Worm (Caenorhabditis elegans) whole organism, L1 larva: ENCODE measurements around the gene F09E10.7.
A peak's percentile ranks its signal among the peaks of the same experiment; 100 is the strongest.

Experiments
- F16B12.6 ChIP-seq: fragments of 150-350 bp; optimal IDR thresholded peaks from 2 replicates; lab custom pipeline; 2014; ENCODE audit warnings: missing biosample characterization, missing genetic modification characterization
- Y116A8C.19 ChIP-seq: sonication (generic microtip); optimal IDR thresholded peaks from 2 replicates; lab custom pipeline; 2016; ENCODE audit warnings: missing compliant biosample characterization, missing genetic modification characterization, borderline replicate concordance
- aha-1 ChIP-seq: fragments of 150-350 bp; optimal IDR thresholded peaks from 2 replicates; lab custom pipeline; 2014; ENCODE audit warnings: missing biosample characterization, missing genetic modification characterization
- alr-1 ChIP-seq: fragments of 200-800 bp; sonication (Bioruptor generic); optimal IDR thresholded peaks from 2 replicates; lab custom pipeline; 2018; ENCODE audit warnings: borderline replicate concordance, mild to moderate bottlenecking, missing genetic modification characterization, missing compliant biosample characterization
- blmp-1 ChIP-seq: fragments of 150-350 bp; optimal IDR thresholded peaks from 2 replicates; lab custom pipeline; 2014; ENCODE audit warnings: missing biosample characterization, missing genetic modification characterization
- ceh-63 ChIP-seq: fragments of 200-800 bp; sonication (Bioruptor generic); optimal IDR thresholded peaks from 2 replicates; lab custom pipeline; 2018; ENCODE audit warnings: mild to moderate bottlenecking, missing genetic modification characterization, missing compliant biosample characterization
- ceh-88 ChIP-seq: fragments of 200-800 bp; sonication (Bioruptor generic); IDR thresholded peaks from 2 replicates; pipeline ENCODE4 v1.3.6; 2022; ENCODE audit warnings: missing genetic modification characterization, missing compliant biosample characterization
- ceh-90 ChIP-seq: sonication (generic microtip); optimal IDR thresholded peaks from 2 replicates; lab custom pipeline; 2016; ENCODE audit warnings: missing genetic modification characterization, missing compliant biosample characterization
- ces-1 ChIP-seq: fragments of 150-350 bp; optimal IDR thresholded peaks from 2 replicates; lab custom pipeline; 2014; ENCODE audit warnings: missing biosample characterization, missing genetic modification reagents, missing genetic modification characterization
- dpl-1 ChIP-seq, 3 experiments: fragments of 150-350 bp in 2 of 3; sonication (generic microtip) in 1 of 3; optimal IDR thresholded peaks; 2 replicates each; lab custom pipeline; 2014 to 2017; ENCODE audit warnings: missing biosample characterization in 3 of 3, missing genetic modification characterization in 3 of 3, missing genetic modification reagents in 3 of 3
- dsc-1 ChIP-seq: sonication (generic microtip); optimal IDR thresholded peaks from 2 replicates; lab custom pipeline; 2016; ENCODE audit warnings: mild to moderate bottlenecking, missing genetic modification characterization, missing compliant biosample characterization
- efl-1 ChIP-seq, 4 experiments: fragments of 150-350 bp; optimal IDR thresholded peaks in 3 of 4; peaks in 1 of 4; 1 replicate in 1 of 4; 2 replicates in 3 of 4; lab custom pipeline; 2014; ENCODE audit warnings: missing biosample characterization in 2 of 4, missing genetic modification characterization in 2 of 4, missing genetic modification reagents in 2 of 4
- efl-3 ChIP-seq: fragments of 200-800 bp; sonication (Bioruptor generic); optimal IDR thresholded peaks from 2 replicates; lab custom pipeline; 2018; ENCODE audit warnings: mild to moderate bottlenecking, missing genetic modification characterization, missing compliant biosample characterization
- fos-1 ChIP-seq: fragments of 150-350 bp; optimal IDR thresholded peaks from 2 replicates; lab custom pipeline; 2014; ENCODE audit warnings: missing biosample characterization, missing genetic modification characterization
- hlh-17 ChIP-seq: fragments of 200-800 bp; sonication (Bioruptor generic); optimal IDR thresholded peaks from 2 replicates; lab custom pipeline; 2018; ENCODE audit warnings: missing genetic modification characterization, mild to moderate bottlenecking, missing compliant biosample characterization, moderate library complexity, borderline replicate concordance
- hpl-2 ChIP-seq: fragments of 150-350 bp; optimal IDR thresholded peaks from 2 replicates; lab custom pipeline; 2014; ENCODE audit warnings: missing biosample characterization, missing genetic modification reagents, missing genetic modification characterization
- irx-1 ChIP-seq: sonication (generic microtip); optimal IDR thresholded peaks from 2 replicates; lab custom pipeline; 2016; ENCODE audit warnings: missing genetic modification characterization, missing compliant biosample characterization
- isw-1 ChIP-seq: fragments of 200-800 bp; sonication (Bioruptor generic); IDR thresholded peaks from 2 replicates; pipeline ENCODE4 v1.3.6; 2022; ENCODE audit warnings: missing genetic modification characterization, missing compliant biosample characterization
- lin-13 ChIP-seq: fragments of 150-350 bp; optimal IDR thresholded peaks from 2 replicates; lab custom pipeline; 2014; ENCODE audit warnings: missing biosample characterization, missing genetic modification reagents, missing genetic modification characterization
- lin-14 ChIP-seq: fragments of 200-800 bp; sonication (Bioruptor generic); optimal IDR thresholded peaks from 2 replicates; lab custom pipeline; 2018; ENCODE audit warnings: mild to moderate bottlenecking, missing genetic modification characterization, moderate library complexity, missing compliant biosample characterization
- lin-39 ChIP-seq: fragments of 150-350 bp; optimal IDR thresholded peaks from 2 replicates; lab custom pipeline; 2014; ENCODE audit warnings: missing biosample characterization, missing genetic modification reagents, missing genetic modification characterization
- lir-3 ChIP-seq: sonication (generic microtip); optimal IDR thresholded peaks from 2 replicates; lab custom pipeline; 2016; ENCODE audit warnings: mild to moderate bottlenecking, missing genetic modification characterization, moderate library complexity, missing compliant biosample characterization; ENCODE audit not compliant: poor library complexity
- mab-9 ChIP-seq: fragments of 200-800 bp; sonication (Bioruptor generic); IDR thresholded peaks from 2 replicates; pipeline ENCODE4 v1.3.6; 2022; ENCODE audit warnings: missing genetic modification reagents, missing genetic modification characterization, missing compliant biosample characterization
- mdl-1 ChIP-seq, 2 experiments: fragments of 150-350 bp; optimal IDR thresholded peaks; 2 replicates each; lab custom pipeline; 2014 to 2017; ENCODE audit warnings: missing biosample characterization in 2 of 2, missing genetic modification characterization in 2 of 2, inconsistent platforms in 1 of 2
- mef-2 ChIP-seq: fragments of 150-350 bp; optimal IDR thresholded peaks from 2 replicates; lab custom pipeline; 2014; ENCODE audit warnings: missing biosample characterization, missing genetic modification characterization
- mep-1 ChIP-seq: fragments of 150-350 bp; optimal IDR thresholded peaks from 2 replicates; lab custom pipeline; 2014; ENCODE audit warnings: missing biosample characterization, missing genetic modification characterization
- nhr-11 ChIP-seq: fragments of 150-350 bp; optimal IDR thresholded peaks from 2 replicates; lab custom pipeline; 2014; ENCODE audit warnings: missing biosample characterization, missing genetic modification characterization
- nhr-12 ChIP-seq: sonication (generic microtip); optimal IDR thresholded peaks from 2 replicates; lab custom pipeline; 2017; ENCODE audit warnings: missing biosample characterization, missing genetic modification characterization
- nhr-237 ChIP-seq: fragments of 150-350 bp; optimal IDR thresholded peaks from 2 replicates; lab custom pipeline; 2014; ENCODE audit warnings: missing biosample characterization, missing genetic modification characterization
- nhr-47 ChIP-seq: sonication (generic microtip); optimal IDR thresholded peaks from 2 replicates; lab custom pipeline; 2016; ENCODE audit warnings: mild to moderate bottlenecking, missing genetic modification characterization, moderate library complexity, missing compliant biosample characterization
- nhr-71 ChIP-seq: sonication (generic microtip); optimal IDR thresholded peaks from 2 replicates; lab custom pipeline; 2016; ENCODE audit warnings: mild to moderate bottlenecking, missing genetic modification characterization, moderate library complexity, missing compliant biosample characterization
- nhr-77 ChIP-seq: fragments of 150-350 bp; optimal IDR thresholded peaks from 2 replicates; lab custom pipeline; 2014; ENCODE audit warnings: missing biosample characterization, missing genetic modification characterization
- nhr-84 ChIP-seq: sonication (generic microtip); optimal IDR thresholded peaks from 2 replicates; lab custom pipeline; 2017; ENCODE audit warnings: missing biosample characterization, missing genetic modification characterization
- nhr-85 ChIP-seq: sonication (generic microtip); peaks from one replicate; lab custom pipeline; 2016; ENCODE audit warnings: missing genetic modification characterization, inconsistent platforms, missing compliant biosample characterization
- pag-3 ChIP-seq: sonication (generic microtip); optimal IDR thresholded peaks from 2 replicates; lab custom pipeline; 2017; ENCODE audit warnings: missing genetic modification characterization, mild to moderate bottlenecking, missing compliant biosample characterization, antibody characterized with exemption, borderline replicate concordance; ENCODE audit not compliant: insufficient read depth
- pqm-1 ChIP-seq: sonication (generic microtip); optimal IDR thresholded peaks from 3 replicates; lab custom pipeline; 2017; ENCODE audit warnings: missing biosample characterization, missing genetic modification characterization
- rnt-1 ChIP-seq: sonication (generic microtip); optimal IDR thresholded peaks from 2 replicates; lab custom pipeline; 2016; ENCODE audit warnings: mild to moderate bottlenecking, missing genetic modification characterization, moderate library complexity, missing compliant biosample characterization
- skn-1 ChIP-seq: fragments of 150-350 bp; optimal IDR thresholded peaks from 2 replicates; lab custom pipeline; 2014; ENCODE audit warnings: missing biosample characterization, missing genetic modification characterization
- snpc-4 ChIP-seq: fragments of 150-350 bp; optimal IDR thresholded peaks from 2 replicates; lab custom pipeline; 2014; ENCODE audit warnings: missing biosample characterization, missing genetic modification characterization
- snu-23 ChIP-seq: sonication (generic microtip); optimal IDR thresholded peaks from 2 replicates; lab custom pipeline; 2016; ENCODE audit warnings: missing genetic modification characterization, missing compliant biosample characterization
- sox-4 ChIP-seq: sonication (generic microtip); optimal IDR thresholded peaks from 2 replicates; lab custom pipeline; 2016; ENCODE audit warnings: missing genetic modification characterization, missing compliant biosample characterization
- sptf-1 ChIP-seq: fragments of 150-350 bp; optimal IDR thresholded peaks from 2 replicates; lab custom pipeline; 2014; ENCODE audit warnings: missing biosample characterization, missing genetic modification characterization
- sup-37 ChIP-seq: fragments of 200-800 bp; sonication (Bioruptor generic); optimal IDR thresholded peaks from 2 replicates; lab custom pipeline; 2018; ENCODE audit warnings: mild to moderate bottlenecking, missing genetic modification characterization, missing compliant biosample characterization
- tbx-2 ChIP-seq: sonication (generic microtip); optimal IDR thresholded peaks from 2 replicates; lab custom pipeline; 2016; ENCODE audit warnings: missing genetic modification characterization, missing compliant biosample characterization
- unc-30 ChIP-seq: sonication (generic microtip); optimal IDR thresholded peaks from 2 replicates; lab custom pipeline; 2017; ENCODE audit warnings: missing biosample characterization, missing genetic modification characterization
- unc-86 ChIP-seq: sonication (generic microtip); optimal IDR thresholded peaks from 2 replicates; lab custom pipeline; 2016; ENCODE audit warnings: missing genetic modification characterization, missing compliant biosample characterization
- unc-98 ChIP-seq: fragments of 200-800 bp; sonication (Bioruptor generic); IDR thresholded peaks from 2 replicates; pipeline ENCODE4 v1.3.6; 2022; ENCODE audit warnings: missing genetic modification characterization, missing compliant biosample characterization
- vab-15 ChIP-seq: sonication (generic microtip); optimal IDR thresholded peaks from 2 replicates; lab custom pipeline; 2017; ENCODE audit warnings: missing genotype, mild to moderate bottlenecking, missing genetic modification characterization, missing compliant biosample characterization
- zag-1 ChIP-seq: fragments of 150-350 bp; optimal IDR thresholded peaks from 2 replicates; lab custom pipeline; 2014; ENCODE audit warnings: missing biosample characterization, missing genetic modification characterization
- zip-4 ChIP-seq: fragments of 200-800 bp; sonication (Bioruptor generic); optimal IDR thresholded peaks from 2 replicates; lab custom pipeline; 2018; ENCODE audit warnings: mild to moderate bottlenecking, missing genetic modification characterization, moderate library complexity, missing compliant biosample characterization

F09E10.7 gene

ce11 chrX:1451240-1451639, 50.4 kb downstream of the F09E10.7 start:
- no peak for TF ChIP-seq lin-39
- no peak for TF ChIP-seq ceh-63 (GFP tag; lab: Kevin White, UChicago)
- no peak for TF ChIP-seq nhr-77
- TF ChIP-seq nhr-71 (tag; lab: Kevin White, UChicago): no peak
- TF ChIP-seq nhr-85 (tag; lab: Kevin White, UChicago): no peak
- no peak for TF ChIP-seq alr-1 (tag; lab: Kevin White, UChicago)
- no peak for TF ChIP-seq dpl-1 (GFP tag; optimal IDR thresholded peaks at IDR 0.05; lab: Kevin White, UChicago)
- TF ChIP-seq zag-1 (tag; lab: Kevin White, UChicago): no peak
- no peak for TF ChIP-seq nhr-11 (tag; lab: Kevin White, UChicago)
- TF ChIP-seq efl-1 (optimal IDR thresholded peaks at IDR 0.05; lab: Kevin White, UChicago): no peak
- no peak for TF ChIP-seq efl-1 (GFP tag; optimal IDR thresholded peaks at IDR 0.05 in 1 of 2; lab: Kevin White, UChicago)
- no peak for TF ChIP-seq Y116A8C.19 (tag; lab: Kevin White, UChicago)
- no peak for TF ChIP-seq lin-13 (GFP tag; lab: Kevin White, UChicago)
- no peak for TF ChIP-seq lir-3 (tag; lab: Kevin White, UChicago)
- TF ChIP-seq F16B12.6: no peak
- TF ChIP-seq unc-30 (tag; lab: Kevin White, UChicago): no peak
- TF ChIP-seq hpl-2 (GFP tag; lab: Kevin White, UChicago): no peak
- TF ChIP-seq unc-86 (tag; lab: Kevin White, UChicago): no peak
- no peak for TF ChIP-seq sup-37 (GFP tag; lab: Kevin White, UChicago)

DNA sequence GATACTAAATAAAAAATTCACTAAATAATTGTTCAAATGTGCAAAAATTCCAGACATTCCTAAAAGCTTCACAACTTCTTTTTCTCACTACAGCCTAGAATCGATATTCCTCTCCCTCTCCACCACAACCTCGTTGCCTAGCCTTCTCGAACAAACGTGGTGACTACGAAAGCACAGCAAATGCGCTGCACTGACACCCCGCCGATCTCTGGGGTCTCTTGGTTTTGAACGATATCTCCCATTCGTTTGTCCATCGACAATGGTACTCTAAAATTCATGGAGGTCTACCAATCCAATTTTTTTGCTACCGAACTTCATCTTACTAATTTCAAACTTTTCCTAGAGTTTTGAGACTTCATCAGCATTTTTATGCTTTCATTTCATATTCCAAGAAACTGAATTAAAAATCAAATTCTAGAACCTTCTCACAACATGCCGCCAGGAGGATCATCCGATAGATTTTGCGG, 51.3 kb downstream of the F09E10.7 start, which contains the start of gene W05H7.1:
Gene W05H7.1, plus strand, starts transcription at position 417 of the 467 bp plus-strand sequence.
- TF ChIP-seq sptf-1: no peak
- TF ChIP-seq nhr-84 (tag; lab: Kevin White, UChicago): no peak
- TF ChIP-seq skn-1 (tag; lab: Kevin White, UChicago): peak; percentile 62
- TF ChIP-seq hpl-2 (GFP tag; lab: Kevin White, UChicago): no peak
- TF ChIP-seq sox-4 (tag; lab: Kevin White, UChicago): no peak
- TF ChIP-seq aha-1: no peak
- TF ChIP-seq lin-14 (GFP tag; lab: Kevin White, UChicago): peak; percentile 49
- TF ChIP-seq mdl-1 (tag; optimal IDR thresholded peaks at IDR 0.05; lab: Kevin White, UChicago): peak in 1 of 2 experiments; percentile 38
- no peak for TF ChIP-seq Y116A8C.19 (tag; lab: Kevin White, UChicago)
- peak; percentile 67 for TF ChIP-seq snu-23 (GFP tag; lab: Kevin White, UChicago)
- TF ChIP-seq rnt-1 (tag; lab: Kevin White, UChicago): peak; percentile 31
- TF ChIP-seq blmp-1 (tag; lab: Kevin White, UChicago): peak; percentile 29
- TF ChIP-seq sup-37 (GFP tag; lab: Kevin White, UChicago): no peak
- TF ChIP-seq mab-9 (GFP tag; lab: Robert Waterston, UW): no peak
- TF ChIP-seq efl-1 (optimal IDR thresholded peaks at IDR 0.05; lab: Kevin White, UChicago): peak in 1 of 2 experiments; percentile 43
- no peak for TF ChIP-seq efl-1 (GFP tag; optimal IDR thresholded peaks at IDR 0.05 in 1 of 2; lab: Kevin White, UChicago)
- TF ChIP-seq ceh-88: no peak
- no peak for TF ChIP-seq vab-15 (tag; lab: Kevin White, UChicago)
- TF ChIP-seq nhr-47 (tag; lab: Kevin White, UChicago): peak; percentile 32
- TF ChIP-seq tbx-2 (tag; lab: Kevin White, UChicago): no peak
- no peak for TF ChIP-seq ces-1 (GFP tag; lab: Kevin White, UChicago)
- TF ChIP-seq zip-4 (GFP tag; lab: Kevin White, UChicago): no peak
- no peak for TF ChIP-seq hlh-17 (GFP tag; lab: Kevin White, UChicago)
- TF ChIP-seq nhr-12: no peak
- TF ChIP-seq ceh-90 (tag; lab: Kevin White, UChicago): no peak
- TF ChIP-seq irx-1 (tag; lab: Kevin White, UChicago): peak; percentile 2
- TF ChIP-seq lir-3 (tag; lab: Kevin White, UChicago): no peak
- TF ChIP-seq nhr-237: no peak
- no peak for TF ChIP-seq dsc-1 (tag; lab: Kevin White, UChicago)
- TF ChIP-seq lin-39: no peak
- TF ChIP-seq F16B12.6: no peak
- TF ChIP-seq isw-1 (GFP tag; lab: Robert Waterston, UW): no peak
- TF ChIP-seq pag-3 (tag; lab: Kevin White, UChicago): no peak
- no peak for TF ChIP-seq efl-3 (GFP tag; lab: Kevin White, UChicago)
- no peak for TF ChIP-seq pqm-1 (tag; lab: Kevin White, UChicago)
- no peak for TF ChIP-seq unc-30 (tag; lab: Kevin White, UChicago)
- no peak for TF ChIP-seq fos-1 (tag; lab: Kevin White, UChicago)
- no peak for TF ChIP-seq snpc-4 (tag; lab: Kevin White, UChicago)
- TF ChIP-seq mep-1 (tag; lab: Kevin White, UChicago): peak; percentile 53
- TF ChIP-seq mef-2 (tag; lab: Kevin White, UChicago): no peak
- TF ChIP-seq unc-98: no peak
